Fruit fly (Drosophila melanogaster): ENCODE measurements around the gene CG3557.

The CG3557 gene

dm6 chr2L:2380805-2381204 lies 4.8 kb downstream of the CG3557 start, which contains the start of gene Eogt (continued):
- TF ChIP-seq CG6163 (GFP tag; IDR thresholded peaks at IDR 0.05) = peak; percentile 98
- TF ChIP-seq svp (GFP tag) = peak; percentile 97
- peak; percentile 91 for TF ChIP-seq CG3919 (GFP tag; optimal IDR thresholded peaks at IDR 0.05)
- TF ChIP-seq CG6808 (GFP tag; optimal IDR thresholded peaks at IDR 0.05) = peak; percentile 88
- peak; percentile 95 for TF ChIP-seq lz (GFP tag; optimal IDR thresholded peaks at IDR 0.05)
- TF ChIP-seq spab (GFP tag; optimal IDR thresholded peaks at IDR 0.05) = peak; percentile 89
- peak; percentile 88 for TF ChIP-seq Sox102F (GFP tag; optimal IDR thresholded peaks at IDR 0.05)
- TF ChIP-seq CG6276 (GFP tag; optimal IDR thresholded peaks at IDR 0.05) = peak; percentile 89

- TF ChIP-seq CG8119 (GFP tag; IDR thresholded peaks at IDR 0.05) = 0 out of 3 replicates have a peak, but pooled peaks have one; percentile 24
- TF ChIP-seq fd85E (GFP tag; optimal IDR thresholded peaks at IDR 0.05) = no peak
- no peak for TF ChIP-seq CG4318 (GFP tag; optimal IDR thresholded peaks at IDR 0.05)
- TF ChIP-seq Blimp-1 (GFP tag; optimal IDR thresholded peaks at IDR 0.05) = no peak
- TF ChIP-seq CG3032 (tag; optimal IDR thresholded peaks at IDR 0.05) = no peak
These were observed 9.2 kb downstream of the CG3557 start for dm6 chr2L:2376418-2376702.

dm6 chr2L:2375655-2376417 lies 9.8 kb downstream of the CG3557 start, which contains the start of gene Atxn7:
TSS of gene Atxn7 (plus strand) at chr2L:2375841.
- TF ChIP-seq Ets21C (GFP tag; optimal IDR thresholded peaks at IDR 0.05) = peak; percentile 1
- peak; percentile 30 for TF ChIP-seq CG6808 (GFP tag; optimal IDR thresholded peaks at IDR 0.05)
- peak; percentile 70 for TF ChIP-seq acj6 (GFP tag; optimal IDR thresholded peaks at IDR 0.05)
- peak; percentile 9 for TF ChIP-seq fd85E (GFP tag; optimal IDR thresholded peaks at IDR 0.05)
- TF ChIP-seq cyc (GFP tag; optimal IDR thresholded peaks at IDR 0.05) = peak; percentile 69
- TF ChIP-seq spab (GFP tag; optimal IDR thresholded peaks at IDR 0.05) = no peak
- TF ChIP-seq Smox (GFP tag; optimal IDR thresholded peaks at IDR 0.05) = peak; percentile 67
- TF ChIP-seq CG3032 (tag; optimal IDR thresholded peaks at IDR 0.05) = peak; percentile 47
- peak; percentile 100 for TF ChIP-seq achi (GFP tag; optimal IDR thresholded peaks at IDR 0.05)
- peak; percentile 3 for TF ChIP-seq Hr4 (GFP tag; optimal IDR thresholded peaks at IDR 0.05)
- TF ChIP-seq CG10669 (GFP tag; optimal IDR thresholded peaks at IDR 0.05) = peak; percentile 46
- peak; percentile 44 for TF ChIP-seq dac (GFP tag; optimal IDR thresholded peaks at IDR 0.05)
- TF ChIP-seq vri (GFP tag; optimal IDR thresholded peaks at IDR 0.05) = no peak
- peak; percentile 59 for TF ChIP-seq Blimp-1 (GFP tag; optimal IDR thresholded peaks at IDR 0.05)
- TF ChIP-seq Eip93F (GFP tag; optimal IDR thresholded peaks at IDR 0.05) = no peak
- peak; percentile 70 for TF ChIP-seq CG34406 (GFP tag; optimal IDR thresholded peaks at IDR 0.05)
- peak; percentile 28 to 47 for TF ChIP-seq ss (GFP tag; optimal IDR thresholded peaks at IDR 0.05)
- no peak for TF ChIP-seq Hr38 (GFP tag; optimal IDR thresholded peaks at IDR 0.05)
- no peak for TF ChIP-seq Ets96B (tag; optimal IDR thresholded peaks at IDR 0.05)
- TF ChIP-seq Sox102F (GFP tag; optimal IDR thresholded peaks at IDR 0.05) = peak; percentile 70
- peak; percentile 79 for TF ChIP-seq Sox14 (GFP tag; optimal IDR thresholded peaks at IDR 0.05)
- TF ChIP-seq Sox15 (GFP tag; optimal IDR thresholded peaks at IDR 0.05) = no peak
- TF ChIP-seq CG8632 (GFP tag; optimal IDR thresholded peaks at IDR 0.05) = peak; percentile 46
- TF ChIP-seq Eip78C (GFP tag) = peak; percentile 86
- peak; percentile 65 for TF ChIP-seq OdsH (GFP tag; optimal IDR thresholded peaks at IDR 0.05)
- TF ChIP-seq CG6163 (GFP tag; IDR thresholded peaks at IDR 0.05) = peak; percentile 80
- TF ChIP-seq Gug (GFP tag; IDR thresholded peaks at IDR 0.05) = no peak
- TF ChIP-seq CG8319 (GFP tag; optimal IDR thresholded peaks at IDR 0.05) = no peak
- TF ChIP-seq fkh (GFP tag; optimal IDR thresholded peaks at IDR 0.05) = peak; percentile 97
- peak; percentile 40 for TF ChIP-seq fd59A (GFP tag; optimal IDR thresholded peaks at IDR 0.05)
- TF ChIP-seq net (GFP tag; optimal IDR thresholded peaks at IDR 0.05) = peak; percentile 47
- TF ChIP-seq eg (GFP tag; IDR thresholded peaks at IDR 0.05) = peak; percentile 80
- peak; percentile 100 for TF ChIP-seq CG3919 (GFP tag; optimal IDR thresholded peaks at IDR 0.05)
- TF ChIP-seq CG10631 (GFP tag; optimal IDR thresholded peaks at IDR 0.05) = peak; percentile 13
- TF ChIP-seq CG8119 (GFP tag; IDR thresholded peaks at IDR 0.05) = no peak; the same call in 2 of the 3 replicates
- TF ChIP-seq CG32006 (GFP tag; optimal IDR thresholded peaks at IDR 0.05) = peak; percentile 2
- no peak for TF ChIP-seq CG6276 (GFP tag; optimal IDR thresholded peaks at IDR 0.05)
- peak; percentile 76 for TF ChIP-seq CG6854 (GFP tag; optimal IDR thresholded peaks at IDR 0.05)
- TF ChIP-seq CG31627 (GFP tag; optimal IDR thresholded peaks at IDR 0.05) = peak; percentile 72
- peak; percentile 20 for TF ChIP-seq CG9139 (GFP tag; optimal IDR thresholded peaks at IDR 0.05)
- TF ChIP-seq salr (GFP tag; optimal IDR thresholded peaks at IDR 0.05) = peak in 1 of 2 experiments; percentile 68
- TF ChIP-seq Hr39 (GFP tag; optimal IDR thresholded peaks at IDR 0.05) = peak; percentile 62

All from whole organism, prepupa.